Worm (Caenorhabditis elegans) whole organism, midembryonic: ENCODE data around the gene T24H7.9.

Experiments used
- flt-1 ChIP-seq: fragments of 200-800 bp; sonication (Bioruptor generic); IDR thresholded peaks from 2 replicates; pipeline ENCODE4 v1.3.6; 2022; ENCODE audit warnings: missing genetic modification characterization, missing compliant biosample characterization
- med-1 ChIP-seq: sonication (generic microtip); optimal IDR thresholded peaks from 2 replicates; lab custom pipeline; 2017; ENCODE audit warnings: missing genetic modification characterization, mild to moderate bottlenecking, missing compliant biosample characterization, antibody characterized with exemption, missing genetic modification reagents; ENCODE audit not compliant: insufficient read depth
- tab-1 ChIP-seq: fragments of 200-800 bp; sonication (Bioruptor generic); IDR thresholded peaks from 2 replicates; pipeline ENCODE4 v1.3.6; 2022; ENCODE audit warnings: missing genetic modification characterization, missing compliant biosample characterization
- ztf-23 ChIP-seq: fragments of 200-800 bp; sonication (Bioruptor generic); IDR thresholded peaks from 2 replicates; pipeline ENCODE4 v1.3.6; 2022; ENCODE audit warnings: missing genetic modification reagents, missing genetic modification characterization, missing compliant biosample characterization
- ztf-29 ChIP-seq: fragments of 200-800 bp; sonication (Bioruptor generic); IDR thresholded peaks from 2 replicates; pipeline ENCODE4 v1.3.6; 2022; ENCODE audit warnings: missing genetic modification reagents, missing genetic modification characterization, missing compliant biosample characterization

- TF ChIP-seq ztf-29 (GFP tag; lab: Robert Waterston, UW) (no peak), tab-1 (GFP tag; lab: Robert Waterston, UW) (no peak), flt-1 (GFP tag; lab: Robert Waterston, UW) (no peak), ztf-23 (GFP tag; lab: Robert Waterston, UW) (no peak), med-1 (no peak)
Measured at ce11 chrII:6191293-6191692, 44.0 kb downstream of the T24H7.9 start, which contains the start of gene fkh-8.
